Worm (Caenorhabditis elegans) whole organism, mixed stage, embryonic: ENCODE results near the gene F35D11.3.

Experiments
- bed-3 ChIP-seq: fragments of 200-800 bp; sonication (Bioruptor generic); optimal IDR thresholded peaks from 3 replicates; lab custom pipeline; 2018; ENCODE audit warnings: mild to moderate bottlenecking, missing genetic modification characterization, moderate library complexity, missing compliant biosample characterization
- blmp-1 ChIP-seq: fragments of 150-350 bp; optimal IDR thresholded peaks from 2 replicates; lab custom pipeline; 2014; ENCODE audit warnings: missing biosample characterization, missing genetic modification characterization
- ceh-39 ChIP-seq: fragments of 150-350 bp; optimal IDR thresholded peaks from 2 replicates; lab custom pipeline; 2014; ENCODE audit warnings: missing biosample characterization, missing genetic modification characterization
- ceh-43 ChIP-seq: fragments of 200-800 bp; sonication (Bioruptor generic); optimal IDR thresholded peaks from 2 replicates; lab custom pipeline; 2018; ENCODE audit warnings: mild to moderate bottlenecking, missing genetic modification characterization, moderate library complexity, missing compliant biosample characterization
- ces-1 ChIP-seq: fragments of 150-350 bp; optimal IDR thresholded peaks from 2 replicates; lab custom pipeline; 2014; ENCODE audit warnings: missing biosample characterization, missing genetic modification reagents, missing genetic modification characterization
- cnd-1 ChIP-seq: fragments of 200-800 bp; sonication (Bioruptor generic); optimal IDR thresholded peaks from 2 replicates; lab custom pipeline; 2018; ENCODE audit warnings: mild to moderate bottlenecking, missing genetic modification characterization, missing compliant biosample characterization
- drap-1 ChIP-seq: fragments of 200-800 bp; sonication (Bioruptor generic); optimal IDR thresholded peaks from 3 replicates; lab custom pipeline; 2018; ENCODE audit warnings: mild to moderate bottlenecking, missing genetic modification characterization, missing compliant biosample characterization
- elt-1 ChIP-seq: sonication (generic microtip); optimal IDR thresholded peaks from 2 replicates; lab custom pipeline; 2017; ENCODE audit warnings: missing genetic modification characterization, mild to moderate bottlenecking, missing compliant biosample characterization, antibody characterized with exemption, moderate library complexity, borderline replicate concordance; ENCODE audit not compliant: insufficient read depth
- elt-3 ChIP-seq: fragments of 150-350 bp; optimal IDR thresholded peaks from 2 replicates; lab custom pipeline; 2014; ENCODE audit warnings: missing biosample characterization, missing genetic modification characterization
- ham-2 ChIP-seq: fragments of 200-800 bp; sonication (Bioruptor generic); optimal IDR thresholded peaks from 2 replicates; lab custom pipeline; 2018; ENCODE audit warnings: mild to moderate bottlenecking, missing genetic modification characterization, missing compliant biosample characterization
- hlh-1 ChIP-seq: fragments of 150-350 bp; optimal IDR thresholded peaks from 2 replicates; lab custom pipeline; 2014; ENCODE audit warnings: missing biosample characterization, missing genetic modification reagents, missing genetic modification characterization
- lin-13 ChIP-seq: fragments of 150-350 bp; optimal IDR thresholded peaks from 2 replicates; lab custom pipeline; 2014; ENCODE audit warnings: missing biosample characterization, missing genetic modification characterization
- lin-32 ChIP-seq: fragments of 200-800 bp; sonication (Bioruptor generic); optimal IDR thresholded peaks from 2 replicates; lab custom pipeline; 2018; ENCODE audit warnings: mild to moderate bottlenecking, missing genetic modification characterization, missing compliant biosample characterization
- lsy-2 ChIP-seq: fragments of 150-350 bp; optimal IDR thresholded peaks from 2 replicates; lab custom pipeline; 2014; ENCODE audit warnings: missing biosample characterization, missing genetic modification characterization
- mab-5 ChIP-seq: fragments of 150-350 bp; optimal IDR thresholded peaks from 2 replicates; lab custom pipeline; 2014; ENCODE audit warnings: missing biosample characterization, missing genetic modification characterization
- mep-1 ChIP-seq: fragments of 150-350 bp; optimal IDR thresholded peaks from 2 replicates; lab custom pipeline; 2017; ENCODE audit warnings: missing biosample characterization, missing genetic modification reagents, missing genetic modification characterization, inconsistent platforms
- mls-2 ChIP-seq: sonication (generic microtip); optimal IDR thresholded peaks from 2 replicates; lab custom pipeline; 2016; ENCODE audit warnings: mild to moderate bottlenecking, missing genetic modification characterization, moderate library complexity, missing compliant biosample characterization
- nhr-12 ChIP-seq: fragments of 150-350 bp; optimal IDR thresholded peaks from 2 replicates; lab custom pipeline; 2014; ENCODE audit warnings: missing biosample characterization, missing genetic modification characterization
- nhr-2 ChIP-seq: fragments of 150-350 bp; optimal IDR thresholded peaks from 2 replicates; lab custom pipeline; 2014; ENCODE audit warnings: missing biosample characterization, missing genetic modification characterization
- nhr-28 ChIP-seq: fragments of 150-350 bp; optimal IDR thresholded peaks from 2 replicates; lab custom pipeline; 2014; ENCODE audit warnings: missing biosample characterization, missing genetic modification characterization
- pha-4 ChIP-seq: fragments of 150-350 bp; optimal IDR thresholded peaks from 2 replicates; lab custom pipeline; 2018; ENCODE audit warnings: missing biosample characterization, missing genetic modification reagents, missing genetic modification characterization
- sem-2 ChIP-seq: fragments of 200-800 bp; sonication (Bioruptor generic); optimal IDR thresholded peaks from 2 replicates; lab custom pipeline; 2018; ENCODE audit warnings: mild to moderate bottlenecking, missing genetic modification characterization, missing compliant biosample characterization
- snpc-4 ChIP-seq: fragments of 150-350 bp; optimal IDR thresholded peaks from 2 replicates; lab custom pipeline; 2014; ENCODE audit warnings: missing biosample characterization, missing genetic modification characterization
- sptf-1 ChIP-seq: sonication (generic microtip); optimal IDR thresholded peaks from 2 replicates; lab custom pipeline; 2017; ENCODE audit warnings: mild to moderate bottlenecking, missing genetic modification characterization, moderate library complexity, missing compliant biosample characterization
- tbx-8 ChIP-seq: fragments of 200-800 bp; sonication (Bioruptor generic); optimal IDR thresholded peaks from 2 replicates; lab custom pipeline; 2018; ENCODE audit warnings: mild to moderate bottlenecking, missing genetic modification characterization, moderate library complexity, missing compliant biosample characterization
- unc-120 ChIP-seq: sonication (generic microtip); optimal IDR thresholded peaks from 2 replicates; lab custom pipeline; 2017; ENCODE audit warnings: missing genetic modification characterization, missing compliant biosample characterization; ENCODE audit not compliant: poor library complexity, severe bottlenecking
- unc-39 ChIP-seq: fragments of 150-350 bp; optimal IDR thresholded peaks from 2 replicates; lab custom pipeline; 2014; ENCODE audit warnings: missing biosample characterization, missing genetic modification characterization
- zip-8 ChIP-seq: fragments of 150-350 bp; optimal IDR thresholded peaks from 2 replicates; lab custom pipeline; 2014; ENCODE audit warnings: missing biosample characterization, missing genetic modification characterization

The F35D11.3 gene

DNA sequence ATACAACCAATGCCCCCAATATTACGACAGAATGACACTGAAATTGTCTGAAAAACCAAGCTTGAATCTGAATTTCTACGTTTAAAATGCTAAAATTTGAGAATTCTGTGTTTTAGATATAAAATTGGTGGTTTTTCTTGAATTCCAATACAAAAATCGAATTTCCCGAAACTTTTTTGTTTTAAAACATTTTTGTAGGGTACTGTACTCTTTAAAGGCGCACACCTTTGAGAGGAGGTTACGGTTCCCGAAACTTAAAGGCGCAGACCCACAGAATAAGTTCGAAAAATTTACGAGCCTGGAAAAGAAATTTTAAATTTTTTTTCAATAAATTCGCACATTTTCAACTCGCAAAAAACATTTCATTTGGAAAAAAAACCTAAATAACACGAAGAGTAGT, 3.5 kb upstream of the F35D11.3 start:
- TF ChIP-seq lsy-2 (tag; lab: Kevin White, UChicago) (no peak), pha-4 (tag; lab: Kevin White, UChicago) (no peak), elt-3 (tag; lab: Kevin White, UChicago) (no peak), ham-2 (GFP tag; lab: Kevin White, UChicago) (no peak), unc-120 (no peak)

DNA sequence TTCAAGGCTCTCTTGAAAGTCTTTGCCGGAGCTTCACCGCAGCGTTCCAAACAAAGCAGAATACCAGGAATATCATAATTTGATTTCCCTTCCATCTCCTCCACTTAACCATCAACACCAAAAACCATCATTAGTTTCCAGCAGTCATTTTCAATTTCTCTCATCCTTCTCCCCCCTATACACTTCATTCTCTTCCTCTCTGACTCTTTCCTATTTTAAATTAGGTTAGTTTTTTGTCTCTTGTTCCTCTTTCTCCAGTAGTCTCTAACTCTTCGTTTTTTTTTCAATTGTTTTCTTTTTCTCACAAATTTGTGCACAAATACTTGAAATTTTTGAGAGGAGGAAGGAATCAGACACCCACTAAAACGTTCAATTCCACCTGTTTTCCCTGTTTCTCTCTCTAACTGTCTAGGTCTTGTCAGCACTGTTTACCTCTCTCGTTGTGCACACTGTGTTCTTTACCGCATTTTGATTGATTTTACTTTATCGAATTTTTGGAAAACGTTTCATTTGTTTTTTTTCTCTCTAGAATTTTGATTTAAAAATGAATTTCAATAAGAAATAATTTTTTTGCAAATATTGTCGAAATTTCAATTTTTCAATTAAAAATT, 1.4 kb upstream of the F35D11.3 start:
- TF ChIP-seq sptf-1: no peak
- TF ChIP-seq cnd-1 (tag; lab: Kevin White, UChicago): no peak
- no peak for TF ChIP-seq ceh-43 (GFP tag; lab: Kevin White, UChicago)
- TF ChIP-seq hlh-1 (tag; lab: Kevin White, UChicago): no peak
- TF ChIP-seq ces-1 (GFP tag; lab: Kevin White, UChicago): peak; percentile 35
- no peak for TF ChIP-seq nhr-2

DNA sequence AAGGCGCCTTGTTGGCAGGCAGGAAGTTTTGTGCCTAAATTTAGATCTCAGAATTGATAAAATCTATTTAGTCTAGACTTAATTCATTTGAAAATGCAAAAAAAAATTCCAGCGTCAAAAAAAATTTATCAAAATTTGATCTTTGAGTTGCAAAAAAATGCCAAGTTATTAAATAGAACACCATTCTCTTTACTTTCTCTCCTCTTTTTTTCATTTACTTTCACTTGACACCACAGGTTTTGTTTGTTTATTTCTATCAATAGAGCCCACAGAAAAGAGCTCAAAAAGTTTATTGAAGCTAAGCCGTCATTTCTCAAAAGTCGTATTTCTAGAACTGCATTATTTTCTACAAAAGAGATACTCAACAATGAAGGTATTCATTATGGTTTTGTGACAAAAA, 4.5 kb downstream of the F35D11.3 start, which contains the start of gene pqn-35:
TSS of gene pqn-35 (plus strand) at position 301 of the 400 bp plus-strand sequence.
- TF ChIP-seq tbx-8 (GFP tag; lab: Kevin White, UChicago) (no peak), lin-13 (no peak), pha-4 (tag; lab: Kevin White, UChicago) (no peak), nhr-28 (tag; lab: Kevin White, UChicago) (no peak)

DNA sequence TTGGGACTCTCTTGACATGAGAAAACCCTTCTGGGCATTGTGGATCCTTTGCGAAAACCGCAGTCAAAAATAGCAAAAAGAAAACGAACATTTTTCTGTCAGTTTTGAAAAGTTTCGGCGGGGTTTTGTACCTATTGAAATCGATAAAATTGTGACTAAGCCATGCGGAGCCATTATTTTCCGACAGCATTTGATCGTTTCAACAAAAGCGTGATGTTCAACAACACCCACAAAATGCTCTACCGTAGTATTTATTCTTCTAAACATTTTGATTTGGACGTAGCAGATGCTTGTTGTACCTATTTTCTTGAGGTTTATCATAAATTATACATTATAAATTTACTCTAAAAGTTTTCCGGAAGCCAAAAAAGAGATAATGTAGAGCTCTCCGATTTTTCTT, 8.3 kb downstream of the F35D11.3 start, which contains the start of gene clec-136:
TSS of gene clec-136 (minus strand) at position 101 of the 400 bp plus-strand sequence.
- TF ChIP-seq mep-1 (tag; lab: Kevin White, UChicago) (no peak), ceh-39 (tag; lab: Kevin White, UChicago) (no peak), nhr-12 (tag; lab: Kevin White, UChicago) (no peak), mls-2 (no peak), snpc-4 (tag; lab: Kevin White, UChicago) (no peak)

DNA sequence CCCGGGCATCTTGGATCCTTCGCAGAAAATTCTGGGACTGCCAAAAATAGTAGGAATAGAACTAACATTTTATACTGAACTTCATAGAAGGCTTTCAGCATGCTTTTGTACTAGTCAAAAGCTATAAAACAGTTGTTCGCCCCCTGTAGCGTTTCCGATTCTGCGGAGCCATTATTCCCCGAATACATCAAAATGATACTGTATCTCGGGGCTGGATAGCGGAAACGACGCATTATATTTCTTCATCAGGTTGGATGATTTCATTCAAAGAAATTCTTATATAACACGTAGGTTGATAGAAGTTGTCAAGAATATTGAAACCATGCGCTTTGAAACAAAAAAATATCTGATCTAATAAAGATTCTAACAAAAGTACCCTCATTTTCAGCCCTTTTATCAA, 9.8 kb downstream of the F35D11.3 start, which contains the start of gene clec-137:
TSS of gene clec-137 (minus strand) at position 101 of the 400 bp plus-strand sequence.
- TF ChIP-seq sptf-1: no peak
- no peak for TF ChIP-seq blmp-1 (tag; lab: Kevin White, UChicago)
- no peak for TF ChIP-seq hlh-1 (tag; lab: Kevin White, UChicago)
- no peak for TF ChIP-seq zip-8 (tag; lab: Kevin White, UChicago)
- no peak for TF ChIP-seq drap-1
- no peak for TF ChIP-seq lin-13
- no peak for TF ChIP-seq ham-2 (GFP tag; lab: Kevin White, UChicago)

DNA sequence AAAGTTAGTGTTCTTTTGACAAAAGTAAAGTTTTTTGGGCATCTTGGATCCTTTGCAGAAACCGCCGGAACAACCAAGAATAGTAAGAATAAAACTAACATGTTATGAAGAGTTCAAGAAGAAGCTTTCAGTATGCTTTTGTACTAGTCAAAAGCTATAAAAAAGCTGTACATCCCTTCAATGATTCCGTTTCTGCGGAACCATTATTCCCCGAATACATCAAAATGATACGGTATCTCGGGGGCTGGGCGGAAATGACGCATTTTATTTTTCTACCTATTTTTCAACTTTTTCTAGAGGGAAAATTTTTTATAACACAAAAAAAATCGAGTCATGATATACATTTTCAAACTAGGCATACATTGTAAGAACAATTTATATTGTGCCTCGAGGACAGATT, 11.5 kb downstream of the F35D11.3 start, which contains the start of gene clec-138:
TSS of gene clec-138 (minus strand) at position 101 of the 400 bp plus-strand sequence.
- no peak for TF ChIP-seq snpc-4 (tag; lab: Kevin White, UChicago)
- TF ChIP-seq hlh-1 (tag; lab: Kevin White, UChicago): no peak
- TF ChIP-seq lin-32 (GFP tag; lab: Kevin White, UChicago): no peak
- TF ChIP-seq pha-4 (tag; lab: Kevin White, UChicago): no peak
- no peak for TF ChIP-seq bed-3 (GFP tag; lab: Kevin White, UChicago)
- no peak for TF ChIP-seq elt-1 (tag; lab: Kevin White, UChicago)
- TF ChIP-seq zip-8 (tag; lab: Kevin White, UChicago): no peak
- no peak for TF ChIP-seq ces-1 (GFP tag; lab: Kevin White, UChicago)
- no peak for TF ChIP-seq ceh-43 (GFP tag; lab: Kevin White, UChicago)
- TF ChIP-seq mab-5: no peak
- no peak for TF ChIP-seq unc-39
- TF ChIP-seq unc-120: no peak
- TF ChIP-seq cnd-1 (tag; lab: Kevin White, UChicago): no peak
- no peak for TF ChIP-seq sptf-1
- no peak for TF ChIP-seq mep-1 (tag; lab: Kevin White, UChicago)

DNA sequence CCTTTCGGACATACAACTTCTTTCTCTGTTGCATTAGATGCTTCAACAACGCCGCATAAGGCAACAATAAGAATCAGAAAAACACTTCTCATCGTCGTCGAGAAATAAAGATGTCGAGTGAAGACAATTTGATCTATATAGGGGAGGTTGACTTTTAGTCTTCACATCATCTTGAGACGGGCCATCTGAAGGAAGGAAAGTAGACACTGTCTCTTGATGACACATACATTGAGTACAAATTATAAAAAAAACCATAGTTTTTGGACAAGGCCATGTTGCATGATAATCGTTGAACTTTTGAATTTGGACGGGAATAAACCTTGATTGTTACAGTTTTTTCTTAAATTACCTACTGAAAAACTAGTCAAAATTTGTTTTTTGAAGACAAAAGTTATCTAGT, 13.5 kb downstream of the F35D11.3 start, which contains the start of gene clec-139:
TSS of gene clec-139 (minus strand) at position 101 of the 400 bp plus-strand sequence.
- TF ChIP-seq lin-13 (no peak), sem-2 (GFP tag; lab: Kevin White, UChicago) (no peak)
